Fruit fly (Drosophila melanogaster) whole organism, embryonic: Measurements from ENCODE around the gene Uba2.

Source experiments
- BtbVII ChIP-seq: fragments of 200-800 bp; sonication (Bioruptor generic); optimal IDR thresholded peaks from 3 replicates; lab custom pipeline; 2017; ENCODE audit warnings: missing biosample characterization, mild to moderate bottlenecking, missing genetic modification characterization
- CG10267 ChIP-seq: fragments of 200-800 bp; sonication (Bioruptor generic); optimal IDR thresholded peaks from 2 replicates; lab custom pipeline; 2018; ENCODE audit warnings: missing biosample characterization, mild to moderate bottlenecking, missing genetic modification characterization, moderate library complexity
- CG10565 ChIP-seq: fragments of 200-800 bp; sonication (Bioruptor generic); optimal IDR thresholded peaks from 3 replicates; lab custom pipeline; 2016; ENCODE audit warnings: missing biosample characterization, mild to moderate bottlenecking, missing genetic modification characterization
- CG10979 ChIP-seq: fragments of 200-800 bp; sonication (Bioruptor generic); optimal IDR thresholded peaks from 2 replicates; lab custom pipeline; 2018; ENCODE audit warnings: missing biosample characterization, mild to moderate bottlenecking, missing genetic modification characterization, moderate library complexity
- CG12659 ChIP-seq: fragments of 200-800 bp; sonication (Bioruptor generic); optimal IDR thresholded peaks from 3 replicates; lab custom pipeline; 2017; ENCODE audit warnings: mild to moderate bottlenecking, missing biosample characterization, missing genetic modification reagents, missing genetic modification characterization
- CG12769 ChIP-seq: fragments of 200-800 bp; sonication (Bioruptor generic); optimal IDR thresholded peaks from 2 replicates; lab custom pipeline; 2019; ENCODE audit warnings: missing biosample characterization, mild to moderate bottlenecking, missing genetic modification characterization, moderate library complexity
- CG15601 ChIP-seq: fragments of 200-800 bp; sonication (Bioruptor generic); optimal IDR thresholded peaks from 3 replicates; lab custom pipeline; 2019; ENCODE audit warnings: missing biosample characterization, mild to moderate bottlenecking, missing genetic modification characterization, moderate library complexity
- CG18599 ChIP-seq: fragments of 200-800 bp; sonication (Bioruptor generic); optimal IDR thresholded peaks from 3 replicates; lab custom pipeline; 2017; ENCODE audit warnings: missing biosample characterization, missing genetic modification characterization, mild to moderate bottlenecking, moderate library complexity, missing genetic modification reagents
- CG31365 ChIP-seq: fragments of 200-800 bp; sonication (Bioruptor generic); optimal IDR thresholded peaks from 2 replicates; lab custom pipeline; 2018; ENCODE audit warnings: missing biosample characterization, mild to moderate bottlenecking, missing genetic modification characterization
- CG32772 ChIP-seq: fragments of 200-800 bp; sonication (Bioruptor generic); IDR thresholded peaks from 2 replicates; pipeline ENCODE4 v1.3.6; 2022; ENCODE audit warnings: missing biosample characterization, missing genetic modification characterization
- CG34376 ChIP-seq: fragments of 200-800 bp; sonication (Bioruptor generic); optimal IDR thresholded peaks from 2 replicates; lab custom pipeline; 2018; ENCODE audit warnings: missing biosample characterization, mild to moderate bottlenecking, missing genetic modification characterization
- CG42726 ChIP-seq: fragments of 200-800 bp; sonication (Bioruptor generic); IDR thresholded peaks from 2 replicates; pipeline ENCODE4 v1.3.6; 2022; ENCODE audit warnings: missing biosample characterization, missing genetic modification characterization; ENCODE audit not compliant: partially characterized antibody
- CG4360 ChIP-seq: fragments of 200-800 bp; sonication (Bioruptor generic); IDR thresholded peaks from 2 replicates; pipeline ENCODE4 v1.3.6; 2022; ENCODE audit warnings: missing biosample characterization, missing genetic modification characterization
- CG4424 ChIP-seq: fragments of 200-800 bp; sonication (Bioruptor generic); optimal IDR thresholded peaks from 3 replicates; lab custom pipeline; 2016; ENCODE audit warnings: missing biosample characterization, missing genetic modification characterization
- CG4707 ChIP-seq: fragments of 200-800 bp; sonication (Bioruptor generic); optimal IDR thresholded peaks from 2 replicates; lab custom pipeline; 2018; ENCODE audit warnings: missing biosample characterization, mild to moderate bottlenecking, missing genetic modification characterization, moderate library complexity
- CG6254 ChIP-seq: fragments of 200-800 bp; sonication (Bioruptor generic); optimal IDR thresholded peaks from 3 replicates; lab custom pipeline; 2017; ENCODE audit warnings: mild to moderate bottlenecking, missing biosample characterization, missing genetic modification reagents, missing genetic modification characterization
- CG6854 ChIP-seq: fragments of 200-800 bp; sonication (Bioruptor generic); optimal IDR thresholded peaks from 3 replicates; lab custom pipeline; 2017; ENCODE audit warnings: missing biosample characterization, mild to moderate bottlenecking, missing genetic modification characterization
- CG7357 ChIP-seq: fragments of 200-800 bp; sonication (Bioruptor generic); IDR thresholded peaks from 3 replicates; pipeline ENCODE4 v1.3.6; 2022; ENCODE audit warnings: missing biosample characterization, missing genetic modification characterization
- CG8388 ChIP-seq: fragments of 200-800 bp; sonication (Bioruptor generic); optimal IDR thresholded peaks from 2 replicates; lab custom pipeline; 2019; ENCODE audit warnings: missing biosample characterization, mild to moderate bottlenecking, missing genetic modification characterization, moderate library complexity
- CG8924 ChIP-seq: fragments of 200-800 bp; optimal IDR thresholded peaks from 3 replicates; lab custom pipeline; 2019; ENCODE audit warnings: missing biosample characterization, mild to moderate bottlenecking, missing genetic modification characterization, moderate library complexity
- CoRest ChIP-seq: fragments of 200-800 bp; sonication (Bioruptor generic); optimal IDR thresholded peaks from 3 replicates; lab custom pipeline; 2018; ENCODE audit warnings: missing biosample characterization, mild to moderate bottlenecking, missing genetic modification characterization, moderate library complexity
- D19A ChIP-seq: fragments of 200-800 bp; optimal IDR thresholded peaks from 3 replicates; lab custom pipeline; 2019; ENCODE audit warnings: missing biosample characterization, mild to moderate bottlenecking, missing genetic modification characterization, moderate library complexity
- Dbx ChIP-seq: fragments of 200-800 bp; sonication (Bioruptor generic); IDR thresholded peaks from 3 replicates; pipeline ENCODE4 v1.3.6; 2022; ENCODE audit warnings: missing biosample characterization, missing genetic modification characterization
- Deaf1 ChIP-seq: fragments of 200-800 bp; optimal IDR thresholded peaks from 3 replicates; lab custom pipeline; 2019; ENCODE audit warnings: missing biosample characterization, mild to moderate bottlenecking, missing genetic modification characterization, moderate library complexity
- Dll ChIP-seq: fragments of 200-800 bp; sonication (Bioruptor generic); IDR thresholded peaks from 4 replicates; pipeline ENCODE4 v1.3.6; 2022; ENCODE audit warnings: missing biosample characterization, missing genetic modification characterization; ENCODE audit not compliant: partially characterized antibody
- Dref ChIP-seq: fragments of 200-800 bp; sonication (Bioruptor generic); IDR thresholded peaks from 2 replicates; pipeline ENCODE4 v1.3.6; 2022; ENCODE audit warnings: missing biosample characterization, missing genetic modification characterization
- E2f1 ChIP-seq: fragments of 200-800 bp; sonication (Bioruptor generic); IDR thresholded peaks from 2 replicates; pipeline ENCODE4 v1.3.6; 2022; ENCODE audit warnings: missing biosample characterization, missing genetic modification characterization
- MESR4 ChIP-seq: fragments of 200-800 bp; sonication (Bioruptor generic); optimal IDR thresholded peaks from 2 replicates; lab custom pipeline; 2018; ENCODE audit warnings: missing biosample characterization, mild to moderate bottlenecking, missing genetic modification characterization, moderate library complexity
- Myb ChIP-seq: fragments of 200-800 bp; sonication (Bioruptor generic); optimal IDR thresholded peaks from 2 replicates; lab custom pipeline; 2016; ENCODE audit warnings: missing biosample characterization, missing genetic modification characterization
- Ssrp ChIP-seq: fragments of 200-800 bp; sonication (Bioruptor generic); optimal IDR thresholded peaks from 2 replicates; lab custom pipeline; 2018; ENCODE audit warnings: missing biosample characterization, mild to moderate bottlenecking, missing genetic modification characterization, moderate library complexity
- Usf ChIP-seq: fragments of 200-800 bp; sonication (Bioruptor generic); optimal IDR thresholded peaks from 2 replicates; lab custom pipeline; 2017; ENCODE audit warnings: missing genotype, missing biosample characterization, missing genetic modification characterization
- bbx ChIP-seq: fragments of 200-800 bp; sonication (Bioruptor generic); IDR thresholded peaks from 2 replicates; pipeline ENCODE4 v1.3.6; 2022; ENCODE audit warnings: missing biosample characterization, missing genetic modification characterization; ENCODE audit not compliant: partially characterized antibody
- cg ChIP-seq: fragments of 200-800 bp; sonication (Bioruptor generic); optimal IDR thresholded peaks from 3 replicates; lab custom pipeline; 2019; ENCODE audit warnings: missing biosample characterization, mild to moderate bottlenecking, missing genetic modification characterization, moderate library complexity
- ci ChIP-seq: fragments of 200-800 bp; sonication (Bioruptor generic); IDR thresholded peaks from 3 replicates; pipeline ENCODE4 v1.3.6; 2022; ENCODE audit warnings: missing biosample characterization, missing genetic modification characterization
- croc ChIP-seq: fragments of 200-800 bp; sonication (Bioruptor generic); conservative IDR thresholded peaks from 3 replicates; pipeline ENCODE4 v1.3.6; 2022; ENCODE audit warnings: missing biosample characterization, missing genetic modification characterization
- crp ChIP-seq, 2 experiments: fragments of 200-800 bp; sonication (Bioruptor generic); optimal IDR thresholded peaks; 2 replicates in 1 of 2; 3 replicates in 1 of 2; lab custom pipeline; 2017; ENCODE audit warnings: missing biosample characterization in 2 of 2, missing genetic modification characterization in 2 of 2, mild to moderate bottlenecking in 1 of 2, moderate library complexity in 1 of 2
- dpn ChIP-seq, 2 experiments: fragments of 200-800 bp; sonication (Bioruptor generic); optimal IDR thresholded peaks; 3 replicates each; lab custom pipeline; 2016; ENCODE audit warnings: missing biosample characterization in 2 of 2, missing genetic modification characterization in 2 of 2
- eyg ChIP-seq: fragments of 200-800 bp; sonication (Bioruptor generic); optimal IDR thresholded peaks from 3 replicates; lab custom pipeline; 2016; ENCODE audit warnings: missing biosample characterization, missing genetic modification characterization
- gcm2 ChIP-seq: fragments of 200-800 bp; sonication (Bioruptor generic); optimal IDR thresholded peaks from 2 replicates; lab custom pipeline; 2016; ENCODE audit warnings: missing biosample characterization, missing genetic modification characterization
- insv ChIP-seq, 2 experiments: fragments of 200-800 bp; sonication (Bioruptor generic); optimal IDR thresholded peaks; 3 replicates each; lab custom pipeline; 2016 to 2018; ENCODE audit warnings: missing biosample characterization in 2 of 2, missing genetic modification characterization in 2 of 2
- kay ChIP-seq: fragments of 200-800 bp; sonication (Bioruptor generic); optimal IDR thresholded peaks from 2 replicates; lab custom pipeline; 2016; ENCODE audit warnings: missing biosample characterization, missing genetic modification characterization
- nerfin-1 ChIP-seq: fragments of 200-800 bp; sonication (Bioruptor generic); optimal IDR thresholded peaks from 3 replicates; lab custom pipeline; 2019; ENCODE audit warnings: missing biosample characterization, mild to moderate bottlenecking, missing genetic modification characterization, moderate library complexity
- run ChIP-seq: fragments of 200-800 bp; sonication (Bioruptor generic); optimal IDR thresholded peaks from 3 replicates; lab custom pipeline; 2018; ENCODE audit warnings: missing biosample characterization, mild to moderate bottlenecking, missing genetic modification characterization
- salm ChIP-seq: fragments of 200-800 bp; sonication (Bioruptor generic); optimal IDR thresholded peaks from 2 replicates; lab custom pipeline; 2018; ENCODE audit warnings: missing biosample characterization, mild to moderate bottlenecking, missing genetic modification characterization
- schlank ChIP-seq: fragments of 200-800 bp; sonication (Bioruptor generic); optimal IDR thresholded peaks from 2 replicates; lab custom pipeline; 2018; ENCODE audit warnings: missing biosample characterization, mild to moderate bottlenecking, missing genetic modification characterization
- stwl ChIP-seq: fragments of 200-800 bp; sonication (Bioruptor generic); optimal IDR thresholded peaks from 3 replicates; lab custom pipeline; 2018; ENCODE audit warnings: missing biosample characterization, mild to moderate bottlenecking, missing genetic modification characterization, moderate library complexity
- tio ChIP-seq: fragments of 200-800 bp; sonication (Bioruptor generic); optimal IDR thresholded peaks from 2 replicates; lab custom pipeline; 2017; ENCODE audit warnings: missing biosample characterization, missing genetic modification characterization, inconsistent platforms
- toy ChIP-seq: fragments of 200-800 bp; sonication (Bioruptor generic); IDR thresholded peaks from 2 replicates; pipeline ENCODE4 v1.3.6; 2022; ENCODE audit warnings: missing biosample characterization, missing genetic modification characterization
- wdn ChIP-seq: fragments of 200-800 bp; sonication (Bioruptor generic); IDR thresholded peaks from 2 replicates; pipeline ENCODE4 v1.3.6; 2022; ENCODE audit warnings: missing biosample characterization, missing genetic modification characterization
- zfh2 ChIP-seq: fragments of 200-800 bp; sonication (Bioruptor generic); optimal IDR thresholded peaks from 2 replicates; lab custom pipeline; 2016; ENCODE audit warnings: missing biosample characterization, missing genetic modification characterization

Gene Uba2

dm6 chr3L:8110171-8110570 lies 17.4 kb downstream of the Uba2 start, which contains the start of gene Nulp1 (continued):
- TF ChIP-seq CG10267 (peak; percentile 91), Deaf1 (tag; lab: Kevin White, UChicago) (no peak), Ssrp (tag; lab: Kevin White, UChicago) (no peak), zfh2 (GFP tag; lab: Kevin White, UChicago) (peak; percentile 18), CG12659 (GFP tag; lab: Kevin White, UChicago) (peak; percentile 50), run (tag; lab: Kevin White, UChicago) (no peak), stwl (peak; percentile 77), Dref (GFP tag; lab: Robert Waterston, UW) (peak; percentile 42), MESR4 (GFP tag; lab: Kevin White, UChicago) (peak; percentile 60), schlank (tag; lab: Kevin White, UChicago) (no peak), CG6254 (GFP tag; lab: Kevin White, UChicago) (no peak), wdn (GFP tag; lab: Robert Waterston, UW) (0 out of 2 replicates have a peak, but pooled peaks have one; percentile 16), CG34376 (GFP tag; lab: Kevin White, UChicago) (no peak), gcm2 (no peak), ci (GFP tag; lab: Robert Waterston, UW) (peak; percentile 85), CG8924 (tag; lab: Kevin White, UChicago) (no peak), CG31365 (no peak), eyg (peak; percentile 9), kay (no peak), cg (no peak), tio (no peak), D19A (tag; lab: Kevin White, UChicago) (no peak), CG15601 (no peak), CoRest (tag; lab: Kevin White, UChicago) (no peak), CG18599 (GFP tag; lab: Kevin White, UChicago) (no peak), croc (GFP tag; lab: Robert Waterston, UW) (no peak), bbx (GFP tag; lab: Robert Waterston, UW) (peak; percentile 55), CG10565 (GFP tag; lab: Kevin White, UChicago) (no peak), crp (GFP tag; optimal IDR thresholded peaks at IDR 0.05; lab: Kevin White, UChicago) (peak in 1 of 2 experiments; percentile 75), BtbVII (GFP tag; lab: Kevin White, UChicago) (no peak), Usf (GFP tag; lab: Kevin White, UChicago) (no peak), Myb (GFP tag; lab: Kevin White, UChicago) (peak; percentile 37), E2f1 (GFP tag; lab: Robert Waterston, UW) (0 out of 2 replicates have a peak, but pooled peaks have one; percentile 20), CG42726 (GFP tag; lab: Robert Waterston, UW) (no peak), insv (GFP tag; optimal IDR thresholded peaks at IDR 0.05; lab: Kevin White, UChicago) (no peak), CG10979 (no peak), CG12769 (tag; lab: Kevin White, UChicago) (no peak), salm (tag; lab: Kevin White, UChicago) (no peak), Dbx (no peak), CG6854 (no peak), CG7357 (no peak), CG4424 (no peak), Dll (GFP tag; lab: Robert Waterston, UW) (no peak), CG4360 (GFP tag; lab: Robert Waterston, UW) (no peak), toy (no peak), CG4707 (no peak), CG8388 (GFP tag; lab: Kevin White, UChicago) (no peak), nerfin-1 (no peak), dpn (GFP tag; optimal IDR thresholded peaks at IDR 0.05; lab: Kevin White, UChicago) (peak; percentile 1 to 42), CG32772 (GFP tag; lab: Robert Waterston, UW) (peak; percentile 70)
